Worm (Caenorhabditis elegans) whole organism, young adult: ENCODE results near the gene C06A6.2.

ENCODE experiments used
- F37B4.10 ChIP-seq: fragments of 200-800 bp; sonication (Bioruptor generic); IDR thresholded peaks from 2 replicates; pipeline ENCODE4 v1.3.6; 2022; ENCODE audit warnings: missing genetic modification characterization, missing compliant biosample characterization
- akir-1 ChIP-seq: fragments of 200-800 bp; sonication (Bioruptor generic); optimal IDR thresholded peaks from 2 replicates; lab custom pipeline; 2018; ENCODE audit warnings: mild to moderate bottlenecking, missing genetic modification characterization, moderate library complexity, missing compliant biosample characterization
- ama-1 ChIP-seq, 3 experiments: fragments of 150-350 bp in 1 of 3; sonication (generic microtip) in 2 of 3; optimal IDR thresholded peaks; 2 replicates each; lab custom pipeline; 2014 to 2018; ENCODE audit warnings: missing biosample characterization in 2 of 3, missing genetic modification characterization in 2 of 3, missing genetic modification reagents in 2 of 3
- ceh-100 ChIP-seq: fragments of 200-800 bp; sonication (Bioruptor generic); IDR thresholded peaks from 2 replicates; pipeline ENCODE4 v1.3.6; 2022; ENCODE audit warnings: missing genetic modification reagents, missing genetic modification characterization, missing compliant biosample characterization
- chd-7 ChIP-seq: sonication (generic microtip); optimal IDR thresholded peaks from 2 replicates; lab custom pipeline; 2016; ENCODE audit warnings: mild to moderate bottlenecking, missing genetic modification characterization, moderate library complexity, missing compliant biosample characterization
- egrh-3 ChIP-seq: fragments of 200-800 bp; sonication (Bioruptor generic); IDR thresholded peaks from 2 replicates; pipeline ENCODE4 v1.3.6; 2022; ENCODE audit warnings: missing genetic modification reagents, missing genetic modification characterization, missing compliant biosample characterization
- nhr-179 ChIP-seq: sonication (generic microtip); optimal IDR thresholded peaks from 2 replicates; lab custom pipeline; 2016; ENCODE audit warnings: mild to moderate bottlenecking, missing genetic modification characterization, missing compliant biosample characterization
- nhr-90 ChIP-seq: sonication (generic microtip); optimal IDR thresholded peaks from 2 replicates; lab custom pipeline; 2016; ENCODE audit warnings: missing genotype, mild to moderate bottlenecking, missing genetic modification characterization, missing compliant biosample characterization
- sea-2 ChIP-seq: fragments of 200-800 bp; sonication (Bioruptor generic); IDR thresholded peaks from 2 replicates; pipeline ENCODE4 v1.3.6; 2022; ENCODE audit warnings: missing genetic modification characterization, missing compliant biosample characterization
- snpc-4 ChIP-seq, 5 experiments: fragments of 150-350 bp in 1 of 5; sonication (generic microtip) in 4 of 5; optimal IDR thresholded peaks; 2 replicates each; lab custom pipeline; 2014 to 2018; ENCODE audit warnings: missing genetic modification characterization in 5 of 5, missing biosample characterization in 3 of 5, antibody characterized with exemption in 2 of 5, mild to moderate bottlenecking in 2 of 5, missing compliant biosample characterization in 2 of 5, missing genotype in 2 of 5, moderate library complexity in 2 of 5, missing genetic modification reagents in 1 of 5
- unc-130 ChIP-seq: sonication (generic microtip); optimal IDR thresholded peaks from 2 replicates; lab custom pipeline; 2016; ENCODE audit warnings: missing genetic modification reagents, missing genetic modification characterization, missing compliant biosample characterization
- ztf-22 ChIP-seq: fragments of 200-800 bp; sonication (Bioruptor generic); optimal IDR thresholded peaks from 2 replicates; lab custom pipeline; 2018; ENCODE audit warnings: mild to moderate bottlenecking, missing genetic modification characterization, moderate library complexity, missing compliant biosample characterization

DNA sequence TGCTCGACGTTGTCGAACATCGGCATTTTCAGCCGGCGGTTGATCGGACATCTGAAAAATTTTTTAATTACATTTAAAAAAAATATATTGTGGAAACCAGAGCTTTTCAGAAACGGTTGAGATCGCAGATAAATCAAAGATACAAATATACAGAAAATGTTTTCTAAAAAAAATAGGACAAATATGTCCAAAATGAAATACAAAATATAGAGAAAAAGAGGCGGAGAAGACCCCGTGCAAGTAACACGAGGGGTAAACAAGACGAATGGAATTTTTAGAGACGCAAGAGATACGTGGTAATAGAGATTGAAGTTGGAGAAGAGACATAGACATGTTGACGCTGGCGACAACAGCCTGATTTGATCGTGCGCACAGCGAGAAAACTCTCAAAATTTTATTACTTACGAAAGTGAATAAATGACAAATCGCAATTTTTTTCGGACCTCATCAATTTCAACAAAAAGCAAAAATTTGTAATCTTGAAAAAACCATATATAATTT is 30.7 kb upstream of the C06A6.2 start, which contains the start of gene cdgs-1:
- TF ChIP-seq F37B4.10 (GFP tag; lab: Robert Waterston, UW) (no peak), sea-2 (no peak), unc-130 (GFP tag; lab: Kevin White, UChicago) (no peak), akir-1 (no peak), snpc-4 (GFP tag; optimal IDR thresholded peaks at IDR 0.05; lab: Kevin White, UChicago) (no peak), snpc-4 (tag; optimal IDR thresholded peaks at IDR 0.05; lab: Kevin White, UChicago) (peak in 1 of 4 experiments; percentile 17), nhr-90 (tag; lab: Kevin White, UChicago) (no peak), nhr-179 (no peak), ceh-100 (GFP tag; lab: Robert Waterston, UW) (no peak), ama-1 (optimal IDR thresholded peaks at IDR 0.05; lab: Kevin White, UChicago) (no peak), ama-1 (GFP tag; optimal IDR thresholded peaks at IDR 0.05; lab: Kevin White, UChicago) (no peak), chd-7 (tag; lab: Kevin White, UChicago) (no peak), egrh-3 (no peak), ztf-22 (no peak)
